Worm (Caenorhabditis elegans) whole organism, dauer: ENCODE measurements around the gene srx-34.

Experiments
- unc-62 ChIP-seq: sonication (generic microtip); optimal IDR thresholded peaks from 2 replicates; lab custom pipeline; 2017; ENCODE audit warnings: missing biosample characterization, missing genetic modification reagents, missing genetic modification characterization

Gene srx-34

DNA sequence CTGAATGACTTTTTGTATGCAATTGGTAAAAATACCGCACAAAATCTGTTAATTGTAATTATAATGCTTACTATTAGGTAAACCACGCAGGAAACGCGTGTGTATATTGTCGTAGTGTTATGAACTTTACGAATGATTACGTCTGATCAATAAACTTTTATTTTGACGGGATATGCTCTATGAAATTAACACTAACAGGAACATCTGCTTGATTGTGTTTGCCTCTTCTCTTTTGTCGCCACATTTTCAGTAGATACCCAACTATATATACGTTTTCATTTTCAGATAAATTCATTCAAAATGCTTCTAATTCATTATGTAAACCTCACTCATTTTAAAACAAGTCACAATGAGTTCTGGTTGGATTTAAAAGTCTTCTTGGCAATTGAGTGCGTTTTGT, 12.2 kb upstream of the srx-34 start, which contains the start of gene sre-10:
Gene sre-10 (plus strand): TSS at position 301 of the 400 bp plus-strand sequence.
- no peak for TF ChIP-seq unc-62 (GFP tag; lab: Kevin White, UChicago)

DNA sequence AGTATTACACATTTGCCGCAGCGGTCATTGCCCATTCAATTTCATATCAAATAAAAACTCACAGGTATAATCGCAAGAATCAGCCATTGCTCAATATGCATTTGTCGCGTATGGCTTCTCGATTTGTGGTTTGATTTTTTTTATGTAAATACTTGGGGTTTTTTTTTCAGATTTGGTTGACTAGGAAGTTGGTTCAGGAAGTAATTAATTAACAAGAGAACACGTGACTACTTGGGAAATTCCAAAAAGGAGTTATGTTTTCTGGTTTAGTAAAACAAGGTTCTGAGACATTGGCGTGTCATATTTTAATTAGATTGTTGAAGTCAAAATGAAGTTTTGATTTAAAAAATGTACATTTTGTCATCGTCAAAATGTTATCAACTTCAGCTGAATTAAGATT, 10.9 kb upstream of the srx-34 start, which contains the start of gene srx-36:
Gene srx-36 (minus strand): TSS at position 101 of the 400 bp plus-strand sequence.
- TF ChIP-seq unc-62 (GFP tag; lab: Kevin White, UChicago): no peak

DNA sequence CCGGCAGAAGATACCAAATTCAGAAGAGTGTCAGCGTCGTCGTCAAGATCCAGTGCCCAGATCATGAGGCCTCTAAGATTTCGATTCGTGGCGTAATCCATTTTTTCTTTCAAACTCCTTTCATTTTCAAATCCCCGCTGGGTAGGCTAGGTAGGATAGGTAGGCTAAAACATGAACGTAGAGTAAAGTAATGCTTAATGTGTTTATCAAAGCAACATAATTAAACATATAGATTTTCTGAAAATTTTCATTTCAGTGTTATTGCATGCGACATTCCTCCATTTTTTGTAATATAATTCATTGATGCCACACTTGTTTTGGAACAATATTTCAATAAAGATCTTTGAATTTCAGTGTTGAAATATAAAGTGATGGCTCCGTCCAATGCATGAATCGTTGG, 9.4 kb upstream of the srx-34 start, which contains the start of gene T01C4.8:
Gene T01C4.8 (minus strand): TSS at position 101 of the 400 bp plus-strand sequence.
- no peak for TF ChIP-seq unc-62 (GFP tag; lab: Kevin White, UChicago)

DNA sequence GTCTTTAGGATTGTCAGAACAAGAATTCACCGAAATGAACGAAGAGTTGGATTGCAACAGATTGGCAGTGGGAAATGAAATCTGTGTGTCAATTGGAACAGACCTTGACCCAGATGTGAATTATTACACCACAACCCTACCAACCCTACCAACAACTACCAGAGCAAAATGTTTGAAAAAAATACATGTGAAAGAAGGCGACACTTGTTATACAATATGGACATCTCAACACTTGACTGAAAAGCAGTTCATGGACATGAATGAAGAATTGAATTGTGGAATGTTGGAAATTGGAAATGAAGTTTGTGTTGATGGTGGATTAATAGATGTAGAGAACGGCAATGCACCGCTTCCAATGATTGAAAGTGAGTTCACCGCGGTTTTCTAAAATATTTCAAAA, 3.9 kb upstream of the srx-34 start:
- no peak for TF ChIP-seq unc-62 (GFP tag; lab: Kevin White, UChicago)

DNA sequence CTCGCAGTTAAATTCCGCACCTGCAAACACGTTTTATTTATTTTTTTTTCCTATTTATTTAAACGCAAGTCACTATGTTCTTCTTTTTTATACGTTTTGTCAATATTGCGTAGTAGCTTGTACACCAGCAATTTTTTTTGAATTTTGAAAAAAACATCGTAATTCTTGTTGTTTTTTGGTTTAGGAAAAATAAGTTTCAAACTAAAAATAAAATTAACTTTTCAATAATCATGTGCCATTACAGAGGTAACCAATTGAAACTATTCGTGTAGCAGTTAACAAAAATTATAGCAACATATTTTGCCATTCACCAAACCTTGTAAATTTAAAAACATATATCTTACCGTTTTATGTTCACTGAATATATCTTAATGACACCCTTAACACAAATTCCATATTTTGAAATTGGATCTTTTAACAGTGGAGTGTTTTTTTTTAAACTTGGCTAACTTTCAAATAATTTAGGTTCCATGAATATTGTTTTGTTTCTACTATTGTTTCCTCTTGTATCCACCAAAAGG, 3.2 kb upstream of the srx-34 start, which contains the start of gene lmd-5:
Gene lmd-5 (plus strand): TSS at position 471 of the 521 bp plus-strand sequence.
- no peak for TF ChIP-seq unc-62 (GFP tag; lab: Kevin White, UChicago)

DNA sequence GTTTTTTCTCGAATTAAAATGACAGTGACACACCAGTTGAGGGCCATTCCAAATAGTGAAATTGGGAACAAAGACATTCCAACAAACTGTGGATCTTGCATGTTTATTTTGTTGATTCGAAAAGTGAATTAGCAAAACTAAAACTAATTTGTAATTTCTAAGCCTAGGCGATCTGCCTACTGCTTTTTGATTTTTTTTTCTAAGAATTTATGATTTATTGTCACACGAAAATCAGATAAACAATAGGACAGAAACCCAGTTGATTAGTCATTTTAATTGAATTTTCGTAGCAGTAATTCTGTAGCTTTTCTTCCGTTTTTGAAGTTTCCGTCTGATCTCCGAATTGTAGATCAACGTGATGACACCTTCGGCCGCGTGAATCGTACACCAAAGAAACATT, 1.3 kb downstream of the srx-34 start, which contains the start of gene srx-33:
Gene srx-33 (minus strand): TSS at position 101 of the 400 bp plus-strand sequence.
- no peak for TF ChIP-seq unc-62 (GFP tag; lab: Kevin White, UChicago)

DNA sequence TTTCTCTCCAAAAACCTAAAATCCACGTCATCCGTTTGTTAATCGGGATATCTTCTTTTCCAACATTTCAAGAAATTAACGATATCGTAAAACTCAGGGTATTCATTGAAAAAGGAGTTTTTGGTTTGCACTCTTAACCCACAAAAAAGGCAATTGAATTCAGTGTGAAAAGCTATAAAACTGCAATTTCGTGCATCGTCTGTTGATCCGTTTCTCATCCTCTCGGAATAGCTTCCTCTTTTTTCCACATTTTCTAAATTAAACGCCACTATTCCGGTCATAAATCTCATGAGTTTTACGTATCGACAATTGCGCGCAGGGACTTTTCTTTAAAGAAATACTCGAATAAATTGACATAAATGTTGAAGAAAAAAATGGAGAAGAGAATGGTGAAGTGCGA, 7.8 kb downstream of the srx-34 start:
- TF ChIP-seq unc-62 (GFP tag; lab: Kevin White, UChicago): no peak

DNA sequence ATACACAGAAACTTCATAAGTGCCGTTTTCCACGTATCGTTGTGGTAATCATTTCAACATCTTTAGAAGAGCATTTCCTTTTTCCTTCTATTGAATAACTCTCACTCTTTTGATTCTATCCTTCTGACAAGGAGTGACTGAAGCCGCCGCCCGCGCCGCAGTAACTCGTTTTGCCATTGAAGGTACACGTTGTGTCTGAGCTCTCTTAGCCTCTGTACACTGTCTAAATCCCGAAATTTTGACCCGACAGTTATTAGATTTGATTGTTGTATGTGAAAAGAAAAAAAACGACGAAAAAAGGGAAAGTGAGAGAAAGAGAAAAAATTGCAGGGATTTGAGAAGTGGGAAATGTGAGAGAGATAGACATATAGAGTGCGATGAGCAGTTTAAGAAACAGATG, 8.8 kb downstream of the srx-34 start:
- TF ChIP-seq unc-62 (GFP tag; lab: Kevin White, UChicago): no peak

DNA sequence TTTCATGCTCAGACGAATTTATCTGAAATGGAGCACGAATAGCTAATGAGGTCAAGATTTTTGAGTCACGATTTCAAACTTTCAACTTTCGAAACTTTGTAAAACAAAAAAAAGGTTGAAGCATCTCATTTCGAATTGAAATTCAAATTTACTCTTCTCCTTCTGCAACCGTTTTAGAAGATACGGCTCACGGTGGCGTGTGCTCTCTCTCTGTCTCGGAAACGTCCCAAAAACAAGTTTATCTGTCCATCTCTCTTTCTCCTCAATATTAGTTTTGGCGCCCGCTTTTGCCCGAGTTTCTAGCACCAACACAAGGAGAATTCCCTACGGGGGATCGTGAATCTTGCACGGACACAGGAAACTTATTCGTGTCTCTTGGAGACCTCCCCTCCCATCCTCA, 9.7 kb downstream of the srx-34 start:
- TF ChIP-seq unc-62 (GFP tag; lab: Kevin White, UChicago): no peak

DNA sequence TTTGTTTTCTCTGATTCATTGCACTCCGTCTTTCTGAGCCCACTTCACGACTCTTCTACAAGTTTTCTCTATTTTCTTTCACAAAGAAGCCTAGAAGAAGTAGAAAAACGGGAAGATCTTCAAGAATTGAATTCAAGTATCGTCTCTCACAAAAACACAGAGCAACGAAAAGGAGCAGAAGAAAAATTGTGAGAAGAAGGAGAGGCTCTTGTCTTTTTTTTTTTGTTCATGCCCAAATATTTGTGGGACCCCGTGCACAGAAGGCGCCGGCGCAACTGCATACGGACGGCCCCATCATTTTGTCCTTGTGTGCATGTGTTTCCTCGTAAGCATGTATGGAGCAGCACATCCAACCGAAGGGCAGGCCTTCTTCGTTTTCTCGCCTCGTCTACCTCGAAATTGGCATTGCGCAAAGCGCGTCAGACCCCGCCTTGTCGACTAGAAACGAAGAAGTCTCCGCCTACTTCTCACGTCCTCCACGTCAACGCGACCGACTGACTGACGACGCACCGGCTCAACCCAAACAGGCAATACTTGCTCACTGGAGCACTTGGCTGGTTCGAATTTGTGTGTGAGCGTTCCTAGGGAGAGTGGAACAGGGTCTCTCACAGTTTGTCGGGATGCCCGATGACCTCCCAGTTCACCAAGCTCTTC, 13.4 kb downstream of the srx-34 start:
- no peak for TF ChIP-seq unc-62 (GFP tag; lab: Kevin White, UChicago)

DNA sequence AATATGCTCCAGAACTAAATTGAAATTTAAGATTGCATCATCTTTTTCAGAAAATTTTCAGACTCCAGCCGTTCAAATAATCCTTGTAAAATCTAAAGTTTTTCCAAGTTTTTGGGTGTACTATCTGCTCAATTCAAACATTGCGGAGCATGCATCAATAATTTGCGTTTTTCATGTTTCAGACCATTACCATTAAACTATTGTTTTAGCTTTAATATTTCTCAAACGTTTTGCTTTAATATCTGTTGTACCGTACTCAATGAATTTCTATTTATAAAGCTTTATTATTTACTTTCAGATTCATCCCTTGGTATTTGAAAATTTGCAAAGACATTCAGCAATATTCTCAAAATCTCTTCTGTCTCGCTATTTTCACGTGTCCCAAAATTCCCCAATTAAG, 16.8 kb downstream of the srx-34 start, which contains the start of gene odr-2:
Gene odr-2 (plus strand): TSS at position 301 of the 400 bp plus-strand sequence.
- no peak for TF ChIP-seq unc-62 (GFP tag; lab: Kevin White, UChicago)

DNA sequence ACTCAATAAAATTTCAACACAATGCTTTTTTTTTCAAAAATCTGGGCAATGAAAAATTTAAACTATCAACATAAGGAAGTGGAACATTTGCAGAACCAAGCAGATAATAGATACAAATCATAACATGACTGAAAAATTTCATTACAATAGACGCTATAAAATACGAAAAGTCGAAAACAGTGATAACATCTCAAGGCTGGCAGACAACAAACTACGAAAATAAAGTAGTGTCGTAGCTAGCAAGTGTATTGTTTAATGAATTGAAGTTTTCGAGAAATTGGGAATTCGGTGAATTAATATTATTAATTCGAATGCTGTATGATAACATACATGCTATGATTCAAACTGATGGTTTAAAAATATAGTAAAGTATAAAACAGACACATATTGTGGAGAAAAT, 23.3 kb downstream of the srx-34 start:
- TF ChIP-seq unc-62 (GFP tag; lab: Kevin White, UChicago): no peak

DNA sequence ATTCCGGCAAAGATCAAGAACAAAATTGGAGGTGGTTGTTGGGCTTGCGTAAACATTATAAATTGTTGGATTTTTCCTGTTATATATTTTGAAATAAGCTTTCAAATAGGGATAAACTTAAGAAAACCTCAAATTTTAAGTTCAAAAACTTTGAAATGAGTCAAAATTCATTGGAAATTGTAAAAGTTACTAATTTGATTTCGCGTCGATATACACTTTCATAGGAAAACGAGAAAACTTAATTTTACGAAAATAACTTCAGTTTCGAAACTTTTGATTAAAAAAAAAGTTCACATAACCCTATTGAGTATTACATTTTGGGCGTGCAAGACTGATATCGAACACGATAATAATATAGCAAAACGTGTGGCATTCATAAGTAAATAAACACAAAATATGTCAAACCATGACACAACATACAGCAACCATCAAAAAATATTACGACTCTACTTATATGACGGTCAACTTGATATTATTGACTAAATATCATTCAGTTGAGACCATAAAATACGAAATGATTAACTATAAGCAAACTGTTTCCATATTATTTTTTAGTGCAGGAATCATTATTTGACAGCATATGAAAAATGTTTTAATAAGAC, 23.8 kb downstream of the srx-34 start:
- no peak for TF ChIP-seq unc-62 (GFP tag; lab: Kevin White, UChicago)

DNA sequence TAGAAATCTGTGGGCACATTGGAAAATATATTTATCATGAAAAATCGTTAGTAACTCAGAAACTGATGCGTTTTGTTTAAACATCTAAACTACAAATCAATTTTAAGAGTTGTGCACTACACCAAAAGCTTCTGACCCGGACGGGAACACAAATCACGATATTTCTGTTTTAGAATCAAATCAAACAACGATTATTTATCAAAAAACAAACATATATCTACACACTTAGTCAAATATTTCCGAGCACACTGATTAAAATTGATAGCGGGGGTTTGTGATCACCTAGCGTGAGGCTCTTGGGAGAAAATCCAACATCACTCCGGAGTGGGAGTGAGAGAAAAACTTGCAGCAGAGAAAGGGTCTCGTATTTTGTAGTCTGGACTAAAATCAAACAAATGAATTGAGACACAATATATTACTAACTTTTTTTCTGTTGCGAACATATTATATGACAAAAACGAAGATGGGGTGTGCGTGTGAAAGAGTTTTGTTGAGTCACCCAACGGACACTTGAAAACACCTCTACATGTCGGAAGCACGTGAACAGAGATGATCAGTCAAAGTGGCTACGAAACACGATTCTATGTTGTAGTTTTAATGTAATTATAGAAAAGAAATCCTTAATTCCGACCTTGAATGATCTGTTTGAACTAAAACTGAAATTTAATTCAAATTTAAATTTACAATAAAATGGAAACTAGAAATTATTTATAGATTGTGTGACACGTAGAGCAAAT, 24.6 kb downstream of the srx-34 start:
- no peak for TF ChIP-seq unc-62 (GFP tag; lab: Kevin White, UChicago)

DNA sequence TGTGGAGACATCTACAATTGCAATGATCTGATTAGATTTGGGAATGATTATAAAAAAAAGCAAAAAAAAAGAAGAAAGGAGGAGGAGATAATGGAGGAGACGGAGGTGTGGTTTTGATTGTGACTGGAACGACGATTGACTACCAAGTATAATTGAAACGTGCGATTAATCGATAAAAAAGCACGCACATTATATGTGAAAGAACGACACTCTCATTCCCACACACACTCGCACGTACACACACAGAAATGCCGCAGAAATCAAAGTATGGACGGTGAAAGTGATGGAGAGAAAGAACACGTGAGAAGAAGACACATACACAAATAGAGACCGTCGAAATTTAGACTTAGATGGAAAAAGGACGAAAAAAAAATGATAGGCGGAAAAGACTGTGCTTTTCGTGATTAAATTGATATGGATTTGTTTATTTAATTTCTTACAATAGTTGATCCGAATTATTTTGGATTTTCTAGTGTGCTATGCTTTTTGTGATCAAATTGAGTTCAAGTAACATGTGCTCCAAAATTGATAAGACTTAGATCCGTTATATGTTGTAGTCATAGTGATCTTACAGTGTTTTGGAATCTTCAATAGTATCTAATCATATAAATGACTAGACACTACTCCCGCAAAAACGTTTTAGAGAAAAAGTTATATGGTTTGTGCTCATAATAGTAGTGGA, 26.2 kb downstream of the srx-34 start, which contains the start of gene nhr-135:
Gene nhr-135 (minus strand): TSS at position 51 of the 682 bp plus-strand sequence.
- TF ChIP-seq unc-62 (GFP tag; lab: Kevin White, UChicago): no peak
